Worm (Caenorhabditis elegans) whole organism, young adult: ENCODE results near the gene pld-1.

Experiments
- B0019.2 ChIP-seq: fragments of 200-800 bp; sonication (Bioruptor generic); conservative IDR thresholded peaks from 2 replicates; pipeline ENCODE4 v1.3.6; 2022; ENCODE audit warnings: missing genetic modification reagents, missing genetic modification characterization, missing compliant biosample characterization
- rec-8 ChIP-seq, 2 experiments: sonication (generic microtip); optimal IDR thresholded peaks; 2 replicates each; lab custom pipeline; 2016; ENCODE audit warnings: mild to moderate bottlenecking in 2 of 2, missing genetic modification characterization in 2 of 2, missing genetic modification reagents in 2 of 2, missing genotype in 2 of 2, missing biosample characterization in 1 of 2, missing compliant biosample characterization in 1 of 2, moderate library complexity in 1 of 2

DNA sequence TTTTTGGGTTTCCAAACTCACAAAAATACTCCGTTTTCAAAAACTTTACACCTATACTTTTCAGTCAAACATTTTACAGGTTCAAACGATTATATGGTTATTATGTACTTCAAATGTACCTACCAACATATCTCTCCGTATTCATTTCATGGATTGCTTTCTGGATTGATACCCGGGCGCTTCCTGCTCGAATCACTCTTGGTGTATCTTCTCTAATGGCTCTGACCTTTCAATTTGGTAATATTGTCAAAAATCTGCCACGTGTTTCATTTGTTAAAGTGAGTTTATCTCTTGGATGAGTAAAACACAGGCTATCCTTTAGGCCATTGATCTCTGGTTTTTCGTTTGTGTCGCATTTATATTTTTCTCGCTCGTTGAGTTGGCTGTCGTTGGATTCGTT, 40.3 kb upstream of the pld-1 start:
- TF ChIP-seq rec-8 (tag; optimal IDR thresholded peaks at IDR 0.05; lab: Kevin White, UChicago), result no peak
- no peak for TF ChIP-seq B0019.2
